Worm (Caenorhabditis elegans) whole organism, L4/young adult: ENCODE data around the gene cyp-32B1.

ENCODE experiments used
- dao-5 ChIP-seq: sonication (generic microtip); optimal IDR thresholded peaks from 2 replicates; lab custom pipeline; 2016; ENCODE audit warnings: missing genotype, missing genetic modification characterization, moderate library complexity, missing compliant biosample characterization
- him-1 ChIP-seq: sonication (generic microtip); optimal IDR thresholded peaks from 2 replicates; lab custom pipeline; 2016; ENCODE audit warnings: missing genotype, missing genetic modification reagents, missing genetic modification characterization, missing compliant biosample characterization

- TF ChIP-seq him-1 (tag; lab: Kevin White, UChicago) (no peak), dao-5 (tag; lab: Kevin White, UChicago) (no peak)
Observed at ce11 chrV:2230912-2231311, 29.7 kb upstream of the cyp-32B1 start, which contains the start of gene nhr-134.
